Fruit fly (Drosophila melanogaster): ENCODE results near the gene CG3817.

DNA sequence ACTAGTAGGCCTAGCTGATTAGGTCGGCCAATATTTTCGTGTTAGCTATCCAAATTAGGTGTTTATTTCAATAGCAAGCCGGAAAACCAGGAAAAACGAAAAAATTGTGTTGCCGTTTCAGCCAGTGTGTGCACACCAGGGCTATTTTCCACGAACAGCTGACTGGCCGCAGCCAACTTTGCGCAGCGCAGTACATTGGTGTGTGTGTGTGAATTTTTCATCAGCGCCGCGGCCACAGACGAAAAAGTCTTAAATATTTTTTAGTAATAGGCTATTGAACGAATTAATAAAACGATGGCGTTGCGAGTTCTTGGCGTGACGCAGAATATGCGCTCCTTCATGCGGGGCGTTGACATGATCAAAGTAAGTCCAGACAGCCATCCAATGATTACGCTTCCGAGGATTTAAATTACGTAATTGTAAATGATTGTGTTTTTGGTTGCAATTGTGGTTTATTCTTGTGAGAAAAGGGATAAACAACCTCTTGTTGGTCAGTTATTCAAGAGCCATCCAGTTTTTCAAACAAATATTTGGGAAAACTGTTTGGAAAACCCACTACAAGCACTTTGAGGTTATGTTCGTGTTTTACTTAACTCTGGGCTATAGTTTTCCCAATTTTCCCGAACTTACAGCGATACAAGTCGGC lies 8.4 kb upstream of the CG3817 start, which contains the start of the genes CycC and UQCR-C1:
- no peak for TF ChIP-seq D1 (tag; optimal IDR thresholded peaks at IDR 0.05)
- TF ChIP-seq CG17806 (tag; optimal IDR thresholded peaks at IDR 0.05), result no peak
- TF ChIP-seq EcR (GFP tag; optimal IDR thresholded peaks at IDR 0.05), result no peak
- TF ChIP-seq Pif1A (GFP tag; optimal IDR thresholded peaks at IDR 0.05), result no peak
- TF ChIP-seq CG15710 (tag; optimal IDR thresholded peaks at IDR 0.05), result no peak
- TF ChIP-seq fd96Ca (GFP tag; IDR thresholded peaks at IDR 0.05), result no peak
- TF ChIP-seq gl (tag; optimal IDR thresholded peaks at IDR 0.05), result no peak
- TF ChIP-seq CG10348 (GFP tag; IDR thresholded peaks at IDR 0.05), result no peak
- TF ChIP-seq Pif1B (GFP tag; optimal IDR thresholded peaks at IDR 0.05), result no peak
- no peak for TF ChIP-seq Snoo (tag; optimal IDR thresholded peaks at IDR 0.05)
